Fruit fly (Drosophila melanogaster) whole organism, wandering third instar larva: ENCODE measurements around the gene Grx5.

Experiments
- Abd-B ChIP-seq: fragments of >200 bp; optimal IDR thresholded peaks from 2 replicates; lab custom pipeline; 2017; ENCODE audit warnings: missing biosample characterization, missing genetic modification characterization
- CG32264 ChIP-seq: fragments of 200-800 bp; sonication (Bioruptor generic); optimal IDR thresholded peaks from 2 replicates; lab custom pipeline; 2016; ENCODE audit warnings: missing biosample characterization, missing genetic modification characterization
- CG9705 ChIP-seq: fragments of 200-800 bp; sonication (Bioruptor generic); optimal IDR thresholded peaks from 2 replicates; lab custom pipeline; 2018; ENCODE audit warnings: missing biosample characterization, mild to moderate bottlenecking, missing genetic modification characterization
- CrebA ChIP-seq: fragments of 200-800 bp; sonication (Bioruptor generic); optimal IDR thresholded peaks from 2 replicates; lab custom pipeline; 2016; ENCODE audit warnings: missing biosample characterization, mild to moderate bottlenecking, missing genetic modification characterization, borderline replicate concordance
- Dfd ChIP-seq: fragments of >200 bp; optimal IDR thresholded peaks from 2 replicates; lab custom pipeline; 2017; ENCODE audit warnings: missing biosample characterization, missing genetic modification characterization
- Dif ChIP-seq: fragments of 200-275, 200-300 bp; sonication (Bioruptor generic); optimal IDR thresholded peaks from 2 replicates; lab custom pipeline; 2018; ENCODE audit warnings: missing biosample characterization, missing genetic modification characterization; ENCODE audit not compliant: partially characterized antibody
- GATAd ChIP-seq: sonication (Bioruptor generic); optimal IDR thresholded peaks from 2 replicates; lab custom pipeline; 2016; ENCODE audit warnings: missing biosample characterization, missing genetic modification characterization
- HLH106 ChIP-seq: fragments of 200-800 bp; optimal IDR thresholded peaks from 3 replicates; lab custom pipeline; 2019; ENCODE audit warnings: missing biosample characterization, mild to moderate bottlenecking, missing genetic modification characterization, moderate library complexity
- Hnf4 ChIP-seq: fragments of 200-800 bp; sonication (Bioruptor generic); optimal IDR thresholded peaks from 2 replicates; lab custom pipeline; 2016; ENCODE audit warnings: missing biosample characterization, mild to moderate bottlenecking, missing genetic modification characterization
- Hr78 ChIP-seq: fragments of >200 bp; optimal IDR thresholded peaks from 2 replicates; lab custom pipeline; 2017; ENCODE audit warnings: missing biosample characterization, missing genetic modification characterization
- Hr83 ChIP-seq: fragments of 200-300 bp; sonication (Bioruptor generic); optimal IDR thresholded peaks from 2 replicates; lab custom pipeline; 2016; ENCODE audit warnings: missing biosample characterization, mild to moderate bottlenecking, missing genetic modification characterization, moderate library complexity; ENCODE audit not compliant: poor library complexity, severe bottlenecking
- Jra ChIP-seq: sonication (Bioruptor generic); optimal IDR thresholded peaks from 2 replicates; lab custom pipeline; 2016; ENCODE audit warnings: missing biosample characterization, missing genetic modification characterization
- Mio ChIP-seq: sonication (Bioruptor generic); optimal IDR thresholded peaks from 2 replicates; lab custom pipeline; 2016; ENCODE audit warnings: missing biosample characterization, missing genetic modification characterization
- Myc ChIP-seq: fragments of >200 bp; optimal IDR thresholded peaks from 2 replicates; lab custom pipeline; 2017
- N ChIP-seq: fragments of >200 bp; optimal IDR thresholded peaks from 2 replicates; lab custom pipeline; 2018; ENCODE audit warnings: missing biosample characterization, missing external identifiers, missing genetic modification characterization
- OdsH ChIP-seq: fragments of 200-800 bp; sonication (Bioruptor generic); optimal IDR thresholded peaks from 2 replicates; lab custom pipeline; 2016; ENCODE audit warnings: missing biosample characterization, mild to moderate bottlenecking, missing genetic modification characterization
- Rel ChIP-seq, 2 experiments: fragments of 200-800 bp; sonication (Bioruptor generic) in 1 of 2; optimal IDR thresholded peaks; 2 replicates in 1 of 2; 3 replicates in 1 of 2; lab custom pipeline; 2016 to 2019; ENCODE audit warnings: mild to moderate bottlenecking in 2 of 2, missing biosample characterization in 2 of 2, missing genetic modification characterization in 2 of 2, moderate library complexity in 1 of 2
- Sp1 ChIP-seq: fragments of 200-800 bp; sonication (Bioruptor generic); optimal IDR thresholded peaks from 3 replicates; lab custom pipeline; 2019; ENCODE audit warnings: missing biosample characterization, mild to moderate bottlenecking, missing genetic modification characterization, moderate library complexity
- Vsx2 ChIP-seq: fragments of 200-300, 225-300 bp; sonication (Bioruptor generic); optimal IDR thresholded peaks from 2 replicates; lab custom pipeline; 2018; ENCODE audit warnings: missing biosample characterization, missing genetic modification characterization; ENCODE audit not compliant: partially characterized antibody
- br ChIP-seq: fragments of 200-800 bp; sonication (Bioruptor generic); optimal IDR thresholded peaks from 2 replicates; lab custom pipeline; 2016; ENCODE audit warnings: missing biosample characterization, missing genetic modification characterization
- brk ChIP-seq: fragments of 200-800 bp; sonication (Bioruptor generic); optimal IDR thresholded peaks from 2 replicates; lab custom pipeline; 2016; ENCODE audit warnings: missing biosample characterization, mild to moderate bottlenecking, missing genetic modification characterization
- dl ChIP-seq, 2 experiments: fragments of 175-275, 200-275 bp in 1 of 2; fragments of 200-275 bp in 1 of 2; sonication (Bioruptor generic); optimal IDR thresholded peaks; lab custom pipeline; 2018; ENCODE audit warnings: mild to moderate bottlenecking in 2 of 2, missing biosample characterization in 2 of 2, missing genetic modification characterization in 2 of 2, moderate library complexity in 2 of 2; ENCODE audit not compliant: partially characterized antibody in 2 of 2, insufficient read depth in 1 of 2
- dmrt93B ChIP-seq: fragments of 200-800 bp; sonication (Bioruptor generic); optimal IDR thresholded peaks from 2 replicates; lab custom pipeline; 2018; ENCODE audit warnings: missing biosample characterization, mild to moderate bottlenecking, missing genetic modification characterization
- dsf ChIP-seq: sonication (Bioruptor generic); optimal IDR thresholded peaks from 2 replicates; lab custom pipeline; 2016; ENCODE audit warnings: missing biosample characterization, missing genetic modification characterization, borderline replicate concordance
- ey ChIP-seq: fragments of 200-800 bp; sonication (Bioruptor generic); optimal IDR thresholded peaks from 2 replicates; lab custom pipeline; 2016; ENCODE audit warnings: missing biosample characterization, missing genetic modification characterization
- foxo ChIP-seq, 2 experiments: fragments of 200-800 bp; sonication (Bioruptor generic); optimal IDR thresholded peaks; 2 replicates in 1 of 2; 3 replicates in 1 of 2; lab custom pipeline; 2016 to 2017; ENCODE audit warnings: missing biosample characterization in 2 of 2, missing genetic modification characterization in 2 of 2
- fru ChIP-seq: fragments of 200-800 bp; sonication (Bioruptor generic); optimal IDR thresholded peaks from 3 replicates; lab custom pipeline; 2016; ENCODE audit warnings: missing biosample characterization, mild to moderate bottlenecking, missing genetic modification characterization
- h ChIP-seq: fragments of 200-800 bp; sonication (Bioruptor generic); optimal IDR thresholded peaks from 3 replicates; lab custom pipeline; 2016; ENCODE audit warnings: missing biosample characterization, mild to moderate bottlenecking, missing genetic modification characterization
- jim ChIP-seq: fragments of 175-275, 200-325 bp; sonication (Bioruptor generic); optimal IDR thresholded peaks from 2 replicates; lab custom pipeline; 2016; ENCODE audit warnings: missing biosample characterization, mild to moderate bottlenecking, missing genetic modification characterization
- lola ChIP-seq: fragments of >200 bp; optimal IDR thresholded peaks from 2 replicates; lab custom pipeline; 2017; ENCODE audit warnings: missing biosample characterization, missing genetic modification characterization
- pan ChIP-seq: fragments of >200 bp; optimal IDR thresholded peaks from 2 replicates; lab custom pipeline; 2017
- psq ChIP-seq: fragments of 200-800 bp; sonication (Bioruptor generic); optimal IDR thresholded peaks from 3 replicates; lab custom pipeline; 2017; ENCODE audit warnings: missing biosample characterization, mild to moderate bottlenecking, missing genetic modification characterization, moderate library complexity
- rgr ChIP-seq: fragments of 200-800 bp; sonication (Bioruptor generic); optimal IDR thresholded peaks from 3 replicates; lab custom pipeline; 2016; ENCODE audit warnings: missing biosample characterization, mild to moderate bottlenecking, missing genetic modification characterization
- sage ChIP-seq: fragments of 200-800 bp; sonication (Bioruptor generic); optimal IDR thresholded peaks from 2 replicates; lab custom pipeline; 2016; ENCODE audit warnings: missing biosample characterization, mild to moderate bottlenecking, missing genetic modification characterization
- sv ChIP-seq: fragments of 200-800 bp; sonication (Bioruptor generic); optimal IDR thresholded peaks from 3 replicates; lab custom pipeline; 2016; ENCODE audit warnings: missing biosample characterization, missing genetic modification characterization
- tai ChIP-seq: sonication (Bioruptor generic); optimal IDR thresholded peaks from 2 replicates; lab custom pipeline; 2016; ENCODE audit warnings: missing biosample characterization, missing genetic modification characterization
- usp ChIP-seq: fragments of >200 bp; optimal IDR thresholded peaks from 2 replicates; lab custom pipeline; 2017; ENCODE audit warnings: missing biosample characterization, missing genetic modification characterization
- woc ChIP-seq: sonication (Bioruptor generic); optimal IDR thresholded peaks from 2 replicates; lab custom pipeline; 2016; ENCODE audit warnings: missing biosample characterization, mild to moderate bottlenecking, missing genetic modification characterization

The Grx5 gene

DNA sequence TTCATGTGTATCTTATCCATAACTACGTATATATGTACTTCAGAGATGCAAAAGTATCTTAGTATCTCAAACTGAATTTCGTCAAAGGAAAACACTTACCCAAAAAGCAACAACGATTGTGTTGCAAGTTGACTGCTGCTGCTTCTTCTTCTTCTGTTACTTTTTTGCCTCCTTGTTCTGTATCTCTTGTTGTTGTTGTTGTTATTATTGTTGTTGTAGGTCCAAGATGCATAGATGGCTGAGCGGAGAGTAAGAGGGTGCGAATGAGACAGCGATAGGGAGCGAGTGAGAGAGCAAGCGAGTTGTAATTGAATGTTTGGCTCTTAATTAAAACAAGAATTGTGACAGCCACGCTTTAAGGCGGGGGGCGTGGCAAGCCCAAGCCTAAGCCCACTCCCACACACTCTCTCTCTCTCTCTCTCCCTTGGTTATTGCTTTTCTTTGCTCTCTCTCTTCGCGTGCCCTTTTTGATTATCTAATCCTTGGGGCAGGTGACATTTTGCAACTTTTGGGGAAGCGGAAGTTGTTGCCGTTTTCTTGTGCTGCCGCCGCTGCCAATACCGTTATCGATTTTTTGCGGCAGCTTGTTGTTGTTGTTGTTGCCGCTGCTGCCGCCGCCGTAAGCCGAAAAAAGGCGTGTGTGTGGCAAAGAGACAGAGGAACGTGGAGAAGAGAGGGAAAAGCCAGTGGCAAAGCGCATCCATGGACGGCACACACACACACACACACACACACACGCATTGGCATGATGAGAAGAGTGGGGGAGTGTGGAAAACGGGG lies 13.1 kb downstream of the Grx5 start:
- no peak for TF ChIP-seq Rel (GFP tag; optimal IDR thresholded peaks at IDR 0.05; lab: Kevin White, UChicago)
- TF ChIP-seq Rel (tag; optimal IDR thresholded peaks at IDR 0.05; lab: Kevin White, UChicago), result no peak
- TF ChIP-seq psq, result peak; percentile 75
- TF ChIP-seq Hnf4 (GFP tag; lab: Kevin White, UChicago), result no peak
- no peak for TF ChIP-seq brk (GFP tag; lab: Kevin White, UChicago)
- TF ChIP-seq sv, result no peak
- TF ChIP-seq Dif, result peak; percentile 19
- no peak for TF ChIP-seq dl (GFP tag; optimal IDR thresholded peaks at IDR 0.05; lab: Kevin White, UChicago; ENCODE audit: insufficient read depth in 1 of 2, partially characterized antibody in 2 of 2)

DNA sequence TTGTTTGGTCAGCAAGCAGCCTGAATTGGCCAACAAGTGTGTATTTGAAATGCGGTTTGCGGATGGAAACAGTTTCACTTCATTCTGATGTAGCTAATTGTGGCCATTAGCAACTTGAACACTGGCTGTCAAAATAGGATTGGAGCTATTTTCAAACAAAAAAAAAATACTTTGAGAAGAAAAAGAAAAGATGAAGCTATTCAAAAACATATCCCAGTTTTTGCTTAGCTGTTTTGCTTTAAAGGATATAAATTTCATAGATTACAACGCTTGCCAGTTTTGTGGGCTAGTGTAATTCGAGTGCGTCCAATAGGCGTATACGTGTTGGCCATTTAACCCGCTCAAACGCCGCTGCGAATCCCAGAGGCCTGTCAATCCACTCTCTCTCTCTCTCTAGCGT lies 25.8 kb downstream of the Grx5 start:
- TF ChIP-seq CG9705 (no peak), Vsx2 (no peak), OdsH (GFP tag; lab: Kevin White, UChicago) (no peak), CG32264 (GFP tag; lab: Kevin White, UChicago) (no peak), Myc (lab: Kevin White, UChicago) (no peak)

DNA sequence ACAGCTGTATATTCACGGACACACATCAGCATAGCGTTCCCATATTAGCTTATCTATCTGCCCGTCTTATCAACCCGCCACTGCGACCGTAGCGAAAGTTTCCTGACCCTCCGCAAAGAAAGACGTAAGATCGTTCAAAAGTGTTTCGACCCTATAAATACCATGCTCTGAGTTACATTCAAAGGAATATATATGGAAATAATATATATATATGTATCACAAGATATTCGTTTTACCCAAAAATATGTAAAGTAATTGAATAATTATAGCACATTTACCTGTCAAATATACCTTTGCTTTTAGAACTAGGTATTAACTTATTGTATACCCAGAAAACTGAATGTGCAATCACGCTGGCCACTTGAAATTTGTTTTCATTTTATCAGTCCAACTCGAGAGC lies 27.6 kb downstream of the Grx5 start:
- TF ChIP-seq brk (GFP tag; lab: Kevin White, UChicago) (peak; percentile 33), br (GFP tag; lab: Kevin White, UChicago) (no peak), sage (GFP tag; lab: Kevin White, UChicago) (no peak), Abd-B (GFP tag; lab: Kevin White, UChicago) (no peak), usp (no peak), lola (GFP tag; lab: Kevin White, UChicago) (no peak), woc (no peak), dl (GFP tag; optimal IDR thresholded peaks at IDR 0.05; lab: Kevin White, UChicago; ENCODE audit: insufficient read depth in 1 of 2, partially characterized antibody in 2 of 2) (no peak), pan (lab: Kevin White, UChicago) (no peak), dsf (GFP tag; lab: Kevin White, UChicago) (no peak), Dfd (GFP tag; lab: Kevin White, UChicago) (no peak), sv (no peak), CG32264 (GFP tag; lab: Kevin White, UChicago) (no peak), OdsH (GFP tag; lab: Kevin White, UChicago) (peak; percentile 47), HLH106 (peak; percentile 47), rgr (GFP tag; lab: Kevin White, UChicago) (peak; percentile 68), Rel (GFP tag; optimal IDR thresholded peaks at IDR 0.05; lab: Kevin White, UChicago) (no peak), Rel (tag; optimal IDR thresholded peaks at IDR 0.05; lab: Kevin White, UChicago) (no peak), ey (GFP tag; lab: Kevin White, UChicago) (no peak), Dif (no peak), psq (peak; percentile 51), tai (no peak), Hr83 (GFP tag; lab: Kevin White, UChicago) (no peak), Hnf4 (GFP tag; lab: Kevin White, UChicago) (peak; percentile 5), Hr78 (GFP tag; lab: Kevin White, UChicago) (no peak), CG9705 (no peak), h (GFP tag; lab: Kevin White, UChicago) (peak; percentile 56), fru (peak; percentile 33), Vsx2 (no peak), Myc (lab: Kevin White, UChicago) (no peak), CrebA (GFP tag; lab: Kevin White, UChicago) (no peak), Jra (GFP tag; lab: Kevin White, UChicago) (no peak), Sp1 (GFP tag; lab: Kevin White, UChicago) (no peak), dmrt93B (GFP tag; lab: Kevin White, UChicago) (no peak), GATAd (GFP tag; lab: Kevin White, UChicago) (no peak), jim (GFP tag; lab: Kevin White, UChicago) (no peak), foxo (GFP tag; optimal IDR thresholded peaks at IDR 0.05; lab: Kevin White, UChicago) (peak in 1 of 2 experiments; percentile 67), N (GFP tag; lab: Kevin White, UChicago) (no peak), Mio (GFP tag; lab: Kevin White, UChicago) (no peak)
- TF ChIP-seq, all 38 proteins: peak for 9
